Fruit fly (Drosophila melanogaster) whole organism, embryonic: ENCODE results near the gene CG4880.

ENCODE experiments used
- ATbp ChIP-seq: fragments of 200-800 bp; sonication (Bioruptor generic); optimal IDR thresholded peaks from 2 replicates; lab custom pipeline; 2017; ENCODE audit warnings: missing biosample characterization, mild to moderate bottlenecking, missing genetic modification characterization, missing genetic modification reagents
- Atf-2 ChIP-seq: fragments of 200-800 bp; sonication (Bioruptor generic); optimal IDR thresholded peaks from 2 replicates; lab custom pipeline; 2016; ENCODE audit warnings: missing biosample characterization, missing genetic modification characterization
- Bgb ChIP-seq: fragments of 200-800 bp; sonication (Bioruptor generic); IDR thresholded peaks from 2 replicates; pipeline ENCODE4 v1.3.6; 2022; ENCODE audit warnings: missing biosample characterization, missing genetic modification characterization; ENCODE audit not compliant: partially characterized antibody
- Bteb2 ChIP-seq: fragments of 200-800 bp; sonication (Bioruptor generic); optimal IDR thresholded peaks from 2 replicates; lab custom pipeline; 2016; ENCODE audit warnings: missing biosample characterization, missing genetic modification characterization
- CG11093 ChIP-seq: fragments of 200-800 bp; sonication (Bioruptor generic); IDR thresholded peaks from 3 replicates; pipeline ENCODE4 v1.3.6; 2022; ENCODE audit warnings: missing biosample characterization, missing genetic modification characterization
- CG11456 ChIP-seq: fragments of 200-800 bp; sonication (Bioruptor generic); IDR thresholded peaks from 3 replicates; pipeline ENCODE4 v1.3.6; 2022; ENCODE audit warnings: missing biosample characterization, missing genetic modification characterization
- CG12659 ChIP-seq: fragments of 200-800 bp; sonication (Bioruptor generic); optimal IDR thresholded peaks from 3 replicates; lab custom pipeline; 2017; ENCODE audit warnings: mild to moderate bottlenecking, missing biosample characterization, missing genetic modification reagents, missing genetic modification characterization
- CG13287 ChIP-seq: fragments of 200-800 bp; sonication (Bioruptor generic); IDR thresholded peaks from 2 replicates; pipeline ENCODE4 v1.3.6; 2022; ENCODE audit warnings: missing biosample characterization, missing genetic modification characterization; ENCODE audit not compliant: partially characterized antibody
- CG14014 ChIP-seq: fragments of 200-800 bp; sonication (Bioruptor generic); IDR thresholded peaks from 2 replicates; pipeline ENCODE4 v1.3.6; 2022; ENCODE audit warnings: missing biosample characterization, missing genetic modification characterization
- CG14860 ChIP-seq: fragments of 200-800 bp; sonication (Bioruptor generic); IDR thresholded peaks from 3 replicates; pipeline ENCODE4 v1.3.6; 2022; ENCODE audit warnings: missing biosample characterization, missing genetic modification characterization; ENCODE audit not compliant: partially characterized antibody
- CG14965 ChIP-seq: fragments of 200-800 bp; sonication (Bioruptor generic); optimal IDR thresholded peaks from 2 replicates; lab custom pipeline; 2016; ENCODE audit warnings: missing biosample characterization, missing genetic modification characterization, borderline replicate concordance
- CG15073 ChIP-seq: fragments of 200-800 bp; sonication (Bioruptor generic); optimal IDR thresholded peaks from 2 replicates; lab custom pipeline; 2016; ENCODE audit warnings: missing biosample characterization, missing genetic modification characterization
- CG1529 ChIP-seq: fragments of 200-800 bp; sonication (Bioruptor generic); optimal IDR thresholded peaks from 3 replicates; lab custom pipeline; 2018; ENCODE audit warnings: missing biosample characterization, missing genetic modification characterization
- CG15601 ChIP-seq: fragments of 200-800 bp; sonication (Bioruptor generic); optimal IDR thresholded peaks from 3 replicates; lab custom pipeline; 2019; ENCODE audit warnings: missing biosample characterization, mild to moderate bottlenecking, missing genetic modification characterization, moderate library complexity
- CG1603 ChIP-seq: fragments of 200-800 bp; sonication (Bioruptor generic); optimal IDR thresholded peaks from 2 replicates; lab custom pipeline; 2019; ENCODE audit warnings: missing biosample characterization, mild to moderate bottlenecking, missing genetic modification characterization, moderate library complexity
- CG16863 ChIP-seq: fragments of 200-800 bp; sonication (Bioruptor generic); optimal IDR thresholded peaks from 3 replicates; lab custom pipeline; 2016; ENCODE audit warnings: missing biosample characterization, missing genetic modification characterization
- CG17829 ChIP-seq: fragments of 200-800 bp; optimal IDR thresholded peaks from 2 replicates; lab custom pipeline; 2019; ENCODE audit warnings: missing biosample characterization, mild to moderate bottlenecking, missing genetic modification characterization, moderate library complexity
- CG18619 ChIP-seq: fragments of 200-800 bp; sonication (Bioruptor generic); optimal IDR thresholded peaks from 3 replicates; lab custom pipeline; 2017; ENCODE audit warnings: missing biosample characterization, mild to moderate bottlenecking, missing genetic modification characterization
- CG2678 ChIP-seq: fragments of 200-800 bp; sonication (Bioruptor generic); optimal IDR thresholded peaks from 3 replicates; lab custom pipeline; 2019; ENCODE audit warnings: missing biosample characterization, mild to moderate bottlenecking, missing genetic modification characterization, moderate library complexity
- CG34376 ChIP-seq: fragments of 200-800 bp; sonication (Bioruptor generic); optimal IDR thresholded peaks from 2 replicates; lab custom pipeline; 2018; ENCODE audit warnings: missing biosample characterization, mild to moderate bottlenecking, missing genetic modification characterization
- CG4360 ChIP-seq: fragments of 200-800 bp; sonication (Bioruptor generic); IDR thresholded peaks from 2 replicates; pipeline ENCODE4 v1.3.6; 2022; ENCODE audit warnings: missing biosample characterization, missing genetic modification characterization
- CG6765 ChIP-seq: fragments of 200-800 bp; sonication (Bioruptor generic); optimal IDR thresholded peaks from 3 replicates; lab custom pipeline; 2017; ENCODE audit warnings: missing biosample characterization, mild to moderate bottlenecking, missing genetic modification characterization
- CG8089 ChIP-seq: fragments of 200-800 bp; sonication (Bioruptor generic); optimal IDR thresholded peaks from 3 replicates; lab custom pipeline; 2016; ENCODE audit warnings: missing biosample characterization, missing genetic modification characterization
- CoRest ChIP-seq: fragments of 200-800 bp; sonication (Bioruptor generic); optimal IDR thresholded peaks from 3 replicates; lab custom pipeline; 2018; ENCODE audit warnings: missing biosample characterization, mild to moderate bottlenecking, missing genetic modification characterization, moderate library complexity
- Eip74EF ChIP-seq, 2 experiments: fragments of 200-800 bp in 1 of 2; fragments of >200 bp in 1 of 2; sonication (Bioruptor generic) in 1 of 2; optimal IDR thresholded peaks; 2 replicates each; lab custom pipeline; 2017 to 2019; ENCODE audit warnings: missing biosample characterization in 2 of 2, missing genetic modification characterization in 2 of 2, mild to moderate bottlenecking in 1 of 2, moderate library complexity in 1 of 2
- Hr51 ChIP-seq, 2 experiments: fragments of 200-800 bp; sonication (Bioruptor generic); optimal IDR thresholded peaks; 2 replicates in 1 of 2; 3 replicates in 1 of 2; lab custom pipeline; 2016 to 2018; ENCODE audit warnings: missing biosample characterization in 2 of 2, missing genetic modification characterization in 2 of 2, mild to moderate bottlenecking in 1 of 2, moderate library complexity in 1 of 2
- Max ChIP-seq: fragments of 200-800 bp; sonication (Bioruptor generic); optimal IDR thresholded peaks from 2 replicates; lab custom pipeline; 2016; ENCODE audit warnings: missing biosample characterization, mild to moderate bottlenecking, missing genetic modification characterization
- Med ChIP-seq: fragments of 200-800 bp; sonication (Bioruptor generic); peaks from one replicate; lab custom pipeline; 2016; ENCODE audit warnings: missing biosample characterization, missing genetic modification characterization, mild to moderate bottlenecking, inconsistent platforms, moderate library complexity
- PHDP ChIP-seq: fragments of 200-800 bp; sonication (Bioruptor generic); optimal IDR thresholded peaks from 3 replicates; lab custom pipeline; 2018; ENCODE audit warnings: missing biosample characterization, mild to moderate bottlenecking, missing genetic modification characterization, moderate library complexity
- Spps ChIP-seq: fragments of 200-800 bp; sonication (Bioruptor generic); optimal IDR thresholded peaks from 2 replicates; lab custom pipeline; 2018; ENCODE audit warnings: missing biosample characterization, mild to moderate bottlenecking, missing genetic modification characterization
- Usf ChIP-seq: fragments of 200-800 bp; sonication (Bioruptor generic); optimal IDR thresholded peaks from 2 replicates; lab custom pipeline; 2017; ENCODE audit warnings: missing genotype, missing biosample characterization, missing genetic modification characterization
- ac ChIP-seq: fragments of 200-800 bp; sonication (Bioruptor generic); optimal IDR thresholded peaks from 3 replicates; lab custom pipeline; 2017; ENCODE audit warnings: missing biosample characterization, mild to moderate bottlenecking, missing genetic modification characterization
- az2 ChIP-seq: fragments of 200-800 bp; sonication (Bioruptor generic); optimal IDR thresholded peaks from 3 replicates; lab custom pipeline; 2016; ENCODE audit warnings: missing biosample characterization, missing genetic modification characterization
- bsh ChIP-seq, 2 experiments: fragments of 200-800 bp; sonication (Bioruptor generic); optimal IDR thresholded peaks; 2 replicates each; lab custom pipeline; 2017 to 2018; ENCODE audit warnings: mild to moderate bottlenecking in 2 of 2, missing biosample characterization in 2 of 2, missing genetic modification characterization in 2 of 2, moderate library complexity in 1 of 2
- btn ChIP-seq: fragments of 200-800 bp; sonication (Bioruptor generic); optimal IDR thresholded peaks from 2 replicates; lab custom pipeline; 2016; ENCODE audit warnings: missing biosample characterization, missing genetic modification characterization
- cato ChIP-seq: fragments of 200-800 bp; sonication (Bioruptor generic); optimal IDR thresholded peaks from 2 replicates; lab custom pipeline; 2016; ENCODE audit warnings: missing biosample characterization, missing genetic modification characterization, borderline replicate concordance
- danr ChIP-seq: fragments of 200-800 bp; sonication (Bioruptor generic); IDR thresholded peaks from 2 replicates; pipeline ENCODE4 v1.3.6; 2022; ENCODE audit warnings: missing biosample characterization, missing genetic modification characterization
- dati ChIP-seq: fragments of 200-800 bp; sonication (Bioruptor generic); IDR thresholded peaks from 2 replicates; pipeline ENCODE4 v1.3.6; 2022; ENCODE audit warnings: missing biosample characterization, missing genetic modification characterization
- dmrt11E ChIP-seq: fragments of 200-800 bp; sonication (Bioruptor generic); optimal IDR thresholded peaks from 3 replicates; lab custom pipeline; 2018; ENCODE audit warnings: missing biosample characterization, mild to moderate bottlenecking, missing genetic modification characterization, moderate library complexity
- dmrt99B ChIP-seq: fragments of 200-800 bp; sonication (Bioruptor generic); optimal IDR thresholded peaks from 2 replicates; lab custom pipeline; 2018; ENCODE audit warnings: missing biosample characterization, mild to moderate bottlenecking, missing genetic modification characterization, moderate library complexity
- en ChIP-seq: fragments of 200-800 bp; sonication (Bioruptor generic); optimal IDR thresholded peaks from 2 replicates; lab custom pipeline; 2016; ENCODE audit warnings: missing biosample characterization, missing genetic modification characterization
- gsb ChIP-seq: fragments of 200-800 bp; sonication (Bioruptor generic); IDR thresholded peaks from 2 replicates; pipeline ENCODE4 v1.3.6; 2022; ENCODE audit warnings: missing biosample characterization, missing genetic modification characterization
- lov ChIP-seq, 2 experiments: fragments of 200-800 bp in 1 of 2; fragments of >200 bp in 1 of 2; sonication (Bioruptor generic) in 1 of 2; IDR thresholded peaks in 1 of 2; optimal IDR thresholded peaks in 1 of 2; 2 replicates in 1 of 2; 3 replicates in 1 of 2; pipeline versions ENCODE4 v1.3.6 to Lab custom; 2017 to 2022; ENCODE audit warnings: missing biosample characterization in 1 of 2, missing genetic modification characterization in 1 of 2
- onecut ChIP-seq: fragments of 200-800 bp; sonication (Bioruptor generic); IDR thresholded peaks from 2 replicates; pipeline ENCODE4 v1.3.6; 2022; ENCODE audit warnings: missing biosample characterization, missing genetic modification characterization
- sens-2 ChIP-seq: fragments of 200-800 bp; sonication (Bioruptor generic); IDR thresholded peaks from 2 replicates; pipeline ENCODE4 v1.3.6; 2022; ENCODE audit warnings: missing biosample characterization, missing genetic modification characterization
- sob ChIP-seq: fragments of 200-800 bp; sonication (Bioruptor generic); IDR thresholded peaks from 2 replicates; pipeline ENCODE4 v1.3.6; 2022; ENCODE audit warnings: missing biosample characterization, missing genetic modification characterization
- sug ChIP-seq: fragments of 200-800 bp; optimal IDR thresholded peaks from 2 replicates; lab custom pipeline; 2019; ENCODE audit warnings: missing biosample characterization, mild to moderate bottlenecking, missing genetic modification characterization, moderate library complexity
- tio ChIP-seq: fragments of 200-800 bp; sonication (Bioruptor generic); optimal IDR thresholded peaks from 2 replicates; lab custom pipeline; 2017; ENCODE audit warnings: missing biosample characterization, missing genetic modification characterization, inconsistent platforms
- ttk ChIP-seq: fragments of 200-800 bp; sonication (Bioruptor generic); IDR thresholded peaks from 2 replicates; pipeline ENCODE4 v2.1.2; 2022; ENCODE audit warnings: missing biosample characterization, missing genetic modification characterization
- unpg ChIP-seq: fragments of 200-800 bp; sonication (Bioruptor generic); optimal IDR thresholded peaks from 3 replicates; lab custom pipeline; 2018; ENCODE audit warnings: missing biosample characterization, mild to moderate bottlenecking, missing genetic modification characterization, moderate library complexity

Gene CG4880

DNA sequence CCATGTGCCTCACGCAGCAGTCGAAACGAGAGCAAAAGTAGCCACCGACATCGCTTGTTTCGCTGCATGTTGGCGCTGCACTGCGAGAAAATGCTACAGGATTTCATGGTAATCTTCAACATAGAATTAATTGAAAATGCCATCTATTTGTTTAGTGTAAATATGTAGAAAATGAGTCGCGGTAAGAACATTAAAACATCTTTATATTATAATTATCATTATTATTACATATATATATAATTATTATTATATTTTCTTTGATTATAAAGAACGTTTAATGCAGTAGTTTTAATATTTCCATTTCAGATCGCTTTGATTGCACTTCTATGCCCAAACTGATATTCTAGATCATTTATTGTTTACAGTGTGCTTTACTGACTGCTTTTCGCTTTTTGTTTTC, 13.6 kb upstream of the CG4880 start (continued):
- TF ChIP-seq ATbp (GFP tag; lab: Kevin White, UChicago) (peak; percentile 33), dmrt11E (peak; percentile 16), Max (no peak), sob (no peak), CG18619 (GFP tag; lab: Kevin White, UChicago) (no peak), CG8089 (no peak), dati (no peak), dmrt99B (tag; lab: Kevin White, UChicago) (peak; percentile 43), btn (GFP tag; lab: Kevin White, UChicago) (no peak), CG1603 (tag; lab: Kevin White, UChicago) (no peak), Bteb2 (GFP tag; lab: Kevin White, UChicago) (no peak), CG6765 (GFP tag; lab: Kevin White, UChicago) (no peak), CG34376 (GFP tag; lab: Kevin White, UChicago) (no peak), Atf-2 (GFP tag; lab: Kevin White, UChicago) (no peak), en (GFP tag; lab: Kevin White, UChicago) (no peak), Med (GFP tag; lab: Kevin White, UChicago) (peak; percentile 5), PHDP (tag; lab: Kevin White, UChicago) (peak; percentile 3), onecut (no peak), CG15073 (no peak), ttk (GFP tag; lab: Robert Waterston, UW) (no peak), sens-2 (no peak), sug (no peak), CoRest (peak; percentile 12), Usf (no peak), CG16863 (no peak), bsh (GFP tag; optimal IDR thresholded peaks at IDR 0.05; lab: Kevin White, UChicago) (peak in 1 of 2 experiments; percentile 46), Eip74EF (GFP tag; optimal IDR thresholded peaks at IDR 0.05; lab: Kevin White, UChicago) (no peak), az2 (GFP tag; lab: Kevin White, UChicago) (no peak), Spps (no peak), CG11456 (GFP tag; lab: Robert Waterston, UW) (no peak), CG2678 (tag; lab: Kevin White, UChicago) (peak; percentile 14), Bgb (no peak), CG1529 (GFP tag; lab: Kevin White, UChicago) (peak; percentile 10), CG11093 (GFP tag; lab: Robert Waterston, UW) (no peak), danr (GFP tag; lab: Robert Waterston, UW) (no peak), CG14965 (no peak), Hr51 (GFP tag; optimal IDR thresholded peaks at IDR 0.05; lab: Kevin White, UChicago) (peak in 1 of 2 experiments; percentile 17), tio (no peak), CG14014 (GFP tag; lab: Robert Waterston, UW) (no peak), CG4360 (no peak), CG12659 (GFP tag; lab: Kevin White, UChicago) (no peak), unpg (GFP tag; lab: Kevin White, UChicago) (peak; percentile 6), CG14860 (GFP tag; lab: Robert Waterston, UW) (no peak), CG15601 (tag; lab: Kevin White, UChicago) (peak; percentile 12), cato (no peak), gsb (GFP tag; lab: Robert Waterston, UW) (no peak), CG13287 (no peak), CG17829 (tag; lab: Kevin White, UChicago) (peak; percentile 1), lov (optimal IDR thresholded peaks at IDR 0.05; lab: Kevin White, UChicago) (no peak), lov (GFP tag; IDR thresholded peaks at IDR 0.05; lab: Robert Waterston, UW) (no peak), ac (GFP tag; lab: Kevin White, UChicago) (no peak)
